Worm (Caenorhabditis elegans): Measurements from ENCODE around the gene C25E10.8.

DNA sequence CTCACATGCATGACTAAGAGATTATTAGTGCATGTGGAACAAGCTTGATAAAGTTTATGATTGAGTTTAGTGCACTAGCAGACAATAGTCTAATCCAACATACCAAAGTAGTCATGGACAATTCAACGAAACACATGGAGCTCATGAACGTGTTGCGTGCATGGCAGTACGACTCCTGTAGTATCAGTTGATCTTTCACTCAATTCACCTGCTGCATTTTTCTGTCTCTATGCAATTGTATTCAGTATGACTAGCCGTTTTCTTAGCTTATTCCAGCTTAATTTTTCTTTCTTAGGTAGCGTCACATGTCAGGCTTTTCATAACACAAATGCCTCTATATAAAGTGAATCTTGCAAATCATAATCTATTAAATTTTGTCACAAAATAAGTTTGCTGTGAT, 50.6 kb downstream of the C25E10.8 start, which contains the start of gene srx-1:
- no peak for TF ChIP-seq Y48G9A.11 (GFP tag; IDR thresholded peaks at IDR 0.05)
- no peak for TF ChIP-seq nhr-77 (tag; optimal IDR thresholded peaks at IDR 0.05)
- TF ChIP-seq nhr-237 (tag; optimal IDR thresholded peaks at IDR 0.05), result no peak
- no peak for TF ChIP-seq dpl-1 (GFP tag; optimal IDR thresholded peaks at IDR 0.05)
- no peak for TF ChIP-seq zag-1 (tag; optimal IDR thresholded peaks at IDR 0.05)
- TF ChIP-seq fkh-10 (GFP tag; optimal IDR thresholded peaks at IDR 0.05), result no peak
- TF ChIP-seq lir-3 (tag; optimal IDR thresholded peaks at IDR 0.05), result no peak
